Fruit fly (Drosophila melanogaster): Measurements from ENCODE around the gene rdgB.

The rdgB gene

dm6 chrX:13820310-13821038, 57.9 kb downstream of the rdgB start (continued):
- TF ChIP-seq ttk (GFP tag; IDR thresholded peaks at IDR 0.05): no peak
- TF ChIP-seq YL-1 (GFP tag; optimal IDR thresholded peaks at IDR 0.05): no peak
- no peak for TF ChIP-seq NFAT (GFP tag; IDR thresholded peaks at IDR 0.05)
- peak; percentile 18 for TF ChIP-seq Hr3 (GFP tag; optimal IDR thresholded peaks at IDR 0.05)
- no peak for TF ChIP-seq wor (GFP tag; IDR thresholded peaks at IDR 0.05)
- TF ChIP-seq ranshi (GFP tag; IDR thresholded peaks at IDR 0.05): no peak
- peak; percentile 9 for TF ChIP-seq dmrt11E (tag; optimal IDR thresholded peaks at IDR 0.05)
- peak; percentile 27 for TF ChIP-seq dmrt99B (tag; optimal IDR thresholded peaks at IDR 0.05)
- no peak for TF ChIP-seq CG4424 (GFP tag; optimal IDR thresholded peaks at IDR 0.05)
- no peak for TF ChIP-seq sob (GFP tag; IDR thresholded peaks at IDR 0.05)
- TF ChIP-seq CG2678 (tag; optimal IDR thresholded peaks at IDR 0.05): peak; percentile 66
- peak; percentile 37 for TF ChIP-seq lab (GFP tag; optimal IDR thresholded peaks at IDR 0.05)
- peak; percentile 29 for TF ChIP-seq Sox102F (GFP tag; optimal IDR thresholded peaks at IDR 0.05)
- TF ChIP-seq Dref (GFP tag; IDR thresholded peaks at IDR 0.05): no peak
- TF ChIP-seq Bteb2 (GFP tag; optimal IDR thresholded peaks at IDR 0.05): no peak
- peak; percentile 10 for TF ChIP-seq Mes4 (GFP tag; optimal IDR thresholded peaks at IDR 0.05)
- no peak for TF ChIP-seq pzg (GFP tag; optimal IDR thresholded peaks at IDR 0.05)
- TF ChIP-seq exex (tag; optimal IDR thresholded peaks at IDR 0.05): no peak
- TF ChIP-seq CG10979 (tag; optimal IDR thresholded peaks at IDR 0.05): peak; percentile 11
- peak; percentile 21 for TF ChIP-seq CG17568 (GFP tag; optimal IDR thresholded peaks at IDR 0.05)
- TF ChIP-seq crc (GFP tag; optimal IDR thresholded peaks at IDR 0.05): no peak
- TF ChIP-seq CG7839 (tag; optimal IDR thresholded peaks at IDR 0.05): peak; percentile 40
- TF ChIP-seq CG10147 (GFP tag; optimal IDR thresholded peaks at IDR 0.05): no peak
- peak; percentile 25 for TF ChIP-seq CG3281 (GFP tag; optimal IDR thresholded peaks at IDR 0.05)
- 0 out of 2 replicates have a peak, but pooled peaks have one; percentile 48 for TF ChIP-seq Awh (GFP tag; IDR thresholded peaks at IDR 0.05)
- no peak for TF ChIP-seq slp2 (GFP tag; optimal IDR thresholded peaks at IDR 0.05)
- no peak for TF ChIP-seq Lim3 (GFP tag; IDR thresholded peaks at IDR 0.05)
- no peak for TF ChIP-seq rib (GFP tag; IDR thresholded peaks at IDR 0.05)
- 0 out of 2 replicates have a peak, but pooled peaks have one; percentile 14 for TF ChIP-seq CG6689 (GFP tag; IDR thresholded peaks at IDR 0.05)
- no peak for TF ChIP-seq CG9215 (GFP tag; IDR thresholded peaks at IDR 0.05)
- TF ChIP-seq CG14014 (GFP tag; IDR thresholded peaks at IDR 0.05): no peak; the same call in 1 of the 2 replicates
- TF ChIP-seq HLH4C (GFP tag; IDR thresholded peaks at IDR 0.05; ENCODE audit: partially characterized antibody): no peak
- TF ChIP-seq B-H2 (GFP tag; optimal IDR thresholded peaks at IDR 0.05): no peak
- TF ChIP-seq az2 (GFP tag; optimal IDR thresholded peaks at IDR 0.05): no peak
- no peak for TF ChIP-seq Sry-δ (GFP tag; optimal IDR thresholded peaks at IDR 0.05)
- TF ChIP-seq cas (GFP tag; IDR thresholded peaks at IDR 0.05): no peak
- TF ChIP-seq Trl (optimal IDR thresholded peaks at IDR 0.05): no peak
- TF ChIP-seq Trl (GFP tag; optimal IDR thresholded peaks at IDR 0.05): no peak
- TF ChIP-seq CG7987 (GFP tag; optimal IDR thresholded peaks at IDR 0.05): peak; percentile 21
- no peak for TF ChIP-seq CG12769 (tag; optimal IDR thresholded peaks at IDR 0.05)
- TF ChIP-seq wdn (GFP tag; IDR thresholded peaks at IDR 0.05): no peak
- no peak for TF ChIP-seq zfh1 (GFP tag; IDR thresholded peaks at IDR 0.05)
- TF ChIP-seq Scr (GFP tag; IDR thresholded peaks at IDR 0.05; ENCODE audit: partially characterized antibody): no peak
- TF ChIP-seq salm (tag; optimal IDR thresholded peaks at IDR 0.05): no peak
- no peak for TF ChIP-seq CG15601 (tag; optimal IDR thresholded peaks at IDR 0.05)
- TF ChIP-seq CG7357 (GFP tag; IDR thresholded peaks at IDR 0.05): no peak
- peak; percentile 40 for TF ChIP-seq nmo (GFP tag; optimal IDR thresholded peaks at IDR 0.05)
- no peak for TF ChIP-seq CG16815 (GFP tag; optimal IDR thresholded peaks at IDR 0.05)
- no peak for TF ChIP-seq CG12236 (GFP tag; optimal IDR thresholded peaks at IDR 0.05)
- TF ChIP-seq sim (GFP tag; IDR thresholded peaks at IDR 0.05): no peak
- TF ChIP-seq sqz (GFP tag; optimal IDR thresholded peaks at IDR 0.05): no peak
